Worm (Caenorhabditis elegans) whole organism, early embryonic: Measurements from ENCODE around the gene ifb-2.

ENCODE experiments used
- B0310.2 ChIP-seq: sonication (generic microtip); optimal IDR thresholded peaks from 2 replicates; lab custom pipeline; 2016; ENCODE audit warnings: mild to moderate bottlenecking, missing genetic modification characterization, missing compliant biosample characterization
- F13C5.2 ChIP-seq: sonication (generic microtip); optimal IDR thresholded peaks from 2 replicates; lab custom pipeline; 2017; ENCODE audit warnings: mild to moderate bottlenecking, missing genetic modification characterization, inconsistent platforms, missing compliant biosample characterization
- aly-1 ChIP-seq: sonication (generic microtip); optimal IDR thresholded peaks from 2 replicates; lab custom pipeline; 2016; ENCODE audit warnings: missing genetic modification characterization, missing compliant biosample characterization
- ama-1 ChIP-seq: fragments of 150-350 bp; optimal IDR thresholded peaks from 2 replicates; lab custom pipeline; 2014
- ceh-13 ChIP-seq: fragments of 200-800 bp; sonication (Bioruptor generic); optimal IDR thresholded peaks from 2 replicates; lab custom pipeline; 2018; ENCODE audit warnings: mild to moderate bottlenecking, missing genetic modification characterization, missing compliant biosample characterization
- ceh-36 ChIP-seq: sonication (generic microtip); optimal IDR thresholded peaks from 2 replicates; lab custom pipeline; 2016; ENCODE audit warnings: missing genetic modification characterization, inconsistent platforms, missing compliant biosample characterization
- ets-7 ChIP-seq: sonication (generic microtip); optimal IDR thresholded peaks from 2 replicates; lab custom pipeline; 2016; ENCODE audit warnings: missing genotype, missing genetic modification characterization, missing compliant biosample characterization
- flt-1 ChIP-seq: fragments of 200-800 bp; sonication (Bioruptor generic); IDR thresholded peaks from 2 replicates; pipeline ENCODE4 v1.3.6; 2022; ENCODE audit warnings: missing genetic modification characterization, missing compliant biosample characterization
- hmbx-1 ChIP-seq: sonication (generic microtip); optimal IDR thresholded peaks from 2 replicates; lab custom pipeline; 2016; ENCODE audit warnings: mild to moderate bottlenecking, missing genetic modification characterization, missing compliant biosample characterization
- hmg-4 ChIP-seq: fragments of 200-800 bp; sonication (Bioruptor generic); optimal IDR thresholded peaks from 2 replicates; lab custom pipeline; 2018; ENCODE audit warnings: mild to moderate bottlenecking, missing genetic modification characterization, missing compliant biosample characterization
- hnd-1 ChIP-seq: sonication (generic microtip); optimal IDR thresholded peaks from 2 replicates; lab custom pipeline; 2016; ENCODE audit warnings: missing genetic modification characterization, missing compliant biosample characterization
- pes-1 ChIP-seq: fragments of 200-800 bp; sonication (Bioruptor generic); IDR thresholded peaks from 2 replicates; pipeline ENCODE4 v1.3.6; 2022; ENCODE audit warnings: missing genetic modification reagents, missing genetic modification characterization, missing compliant biosample characterization
- scrt-1 ChIP-seq: fragments of 200-800 bp; sonication (Bioruptor generic); IDR thresholded peaks from 2 replicates; pipeline ENCODE4 v1.3.6; 2022; ENCODE audit warnings: missing genetic modification characterization, missing compliant biosample characterization
- sea-1 ChIP-seq: fragments of 200-800 bp; sonication (Bioruptor generic); conservative IDR thresholded peaks from 2 replicates; pipeline ENCODE4 v1.3.6; 2022; ENCODE audit warnings: missing genetic modification characterization, missing compliant biosample characterization
- tbx-11 ChIP-seq: fragments of 200-800 bp; sonication (Bioruptor generic); IDR thresholded peaks from 2 replicates; pipeline ENCODE4 v1.3.6; 2022; ENCODE audit warnings: missing genetic modification characterization, missing compliant biosample characterization
- tbx-37 ChIP-seq: fragments of 200-800 bp; sonication (Bioruptor generic); conservative IDR thresholded peaks from 2 replicates; pipeline ENCODE4 v1.3.6; 2022; ENCODE audit warnings: missing genetic modification reagents, missing genetic modification characterization, missing compliant biosample characterization
- tra-4 ChIP-seq: sonication (generic microtip); optimal IDR thresholded peaks from 2 replicates; lab custom pipeline; 2017; ENCODE audit warnings: missing genetic modification characterization, missing compliant biosample characterization

ifb-2 gene

DNA sequence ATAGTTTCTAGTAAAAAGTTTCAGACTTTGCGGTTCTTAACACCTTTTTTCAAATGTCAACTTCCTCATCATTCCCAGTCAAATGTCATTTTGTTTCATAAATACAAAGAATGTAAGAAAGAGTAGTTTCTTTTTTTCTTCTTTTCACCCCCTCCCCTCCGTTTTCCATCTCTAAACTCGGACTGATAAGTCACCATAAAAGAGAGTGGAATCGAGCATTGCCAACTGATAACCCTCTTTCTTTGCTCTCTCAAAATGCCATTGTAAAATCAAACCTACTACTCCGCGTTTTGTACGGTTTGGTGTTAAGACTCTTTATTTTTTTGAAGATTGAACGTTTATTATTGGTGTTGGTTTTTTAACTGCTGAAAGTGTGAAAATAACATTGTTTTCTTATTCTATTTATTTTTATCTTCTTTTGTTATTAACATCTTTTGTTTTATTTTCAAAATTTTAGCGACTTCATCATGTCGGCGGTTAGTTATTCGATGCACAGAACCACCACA is at the start of gene ifb-2:
ifb-2 (plus strand) TSS at position 456 of the 506 bp plus-strand sequence.
- TF ChIP-seq hnd-1 = no peak
- no peak for TF ChIP-seq B0310.2 (tag; lab: Kevin White, UChicago)
- no peak for TF ChIP-seq hmg-4 (GFP tag; lab: Kevin White, UChicago)
- no peak for TF ChIP-seq tbx-11 (GFP tag; lab: Robert Waterston, UW)
- no peak for TF ChIP-seq tra-4 (tag; lab: Kevin White, UChicago)
- no peak for TF ChIP-seq pes-1 (GFP tag; lab: Robert Waterston, UW)
- TF ChIP-seq ama-1 (lab: Kevin White, UChicago) = no peak
- no peak for TF ChIP-seq sea-1 (GFP tag; lab: Robert Waterston, UW)
- no peak for TF ChIP-seq aly-1 (tag; lab: Kevin White, UChicago)
- no peak for TF ChIP-seq hmbx-1 (tag; lab: Kevin White, UChicago)
- no peak for TF ChIP-seq ets-7 (tag; lab: Kevin White, UChicago)
- TF ChIP-seq flt-1 = no peak
- no peak for TF ChIP-seq F13C5.2 (tag; lab: Kevin White, UChicago)
- TF ChIP-seq ceh-36 (tag; lab: Kevin White, UChicago) = no peak

DNA sequence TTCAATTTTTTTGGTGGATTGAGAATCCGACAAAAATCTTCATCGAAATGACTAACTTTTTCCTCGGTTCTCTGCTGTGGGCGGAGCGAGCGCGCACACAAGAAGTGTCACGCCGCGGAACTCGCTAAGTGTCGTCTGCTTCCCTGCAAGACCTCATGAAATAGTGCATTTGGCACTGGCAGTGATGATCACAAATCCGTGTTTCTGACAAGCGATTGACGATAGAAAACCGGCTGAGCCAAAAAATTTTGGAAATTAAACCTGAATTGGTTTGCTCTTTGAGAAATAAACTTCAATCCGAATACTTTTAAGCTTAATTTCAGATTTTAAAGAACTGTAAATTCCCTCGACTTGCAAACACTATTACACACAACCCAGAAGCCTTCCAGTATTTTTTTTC is 48.5 kb upstream of the ifb-2 start:
- no peak for TF ChIP-seq ceh-13 (GFP tag; lab: Kevin White, UChicago)
- TF ChIP-seq ama-1 (lab: Kevin White, UChicago) = peak; percentile 70
- no peak for TF ChIP-seq pes-1 (GFP tag; lab: Robert Waterston, UW)
- no peak for TF ChIP-seq F13C5.2 (tag; lab: Kevin White, UChicago)
- no peak for TF ChIP-seq tbx-11 (GFP tag; lab: Robert Waterston, UW)
- TF ChIP-seq flt-1 = no peak

- TF ChIP-seq sea-1 (GFP tag; lab: Robert Waterston, UW) = no peak
Observed at ce11 chrII:5702611-5703192, 47.3 kb upstream of the ifb-2 start.

- no peak for TF ChIP-seq ceh-13 (GFP tag; lab: Kevin White, UChicago)
- TF ChIP-seq scrt-1 = no peak
- TF ChIP-seq hmbx-1 (tag; lab: Kevin White, UChicago) = no peak
- TF ChIP-seq ets-7 (tag; lab: Kevin White, UChicago) = no peak
- no peak for TF ChIP-seq ama-1 (lab: Kevin White, UChicago)
- TF ChIP-seq hmg-4 (GFP tag; lab: Kevin White, UChicago) = no peak
Observed at ce11 chrII:5704479-5704878, 45.5 kb upstream of the ifb-2 start.

ce11 chrII:5707532-5707931 is 42.5 kb upstream of the ifb-2 start, which contains the start of gene osta-2:
Gene osta-2, plus strand, starts transcription at chrII:5707691.
- no peak for TF ChIP-seq sea-1 (GFP tag; lab: Robert Waterston, UW)
- no peak for TF ChIP-seq tbx-37
- no peak for TF ChIP-seq tra-4 (tag; lab: Kevin White, UChicago)
- no peak for TF ChIP-seq B0310.2 (tag; lab: Kevin White, UChicago)
- TF ChIP-seq ceh-36 (tag; lab: Kevin White, UChicago) = no peak
- no peak for TF ChIP-seq hmg-4 (GFP tag; lab: Kevin White, UChicago)
- TF ChIP-seq ama-1 (lab: Kevin White, UChicago) = no peak
- no peak for TF ChIP-seq hmbx-1 (tag; lab: Kevin White, UChicago)
- TF ChIP-seq scrt-1 = no peak
- TF ChIP-seq tbx-11 (GFP tag; lab: Robert Waterston, UW) = no peak
- no peak for TF ChIP-seq F13C5.2 (tag; lab: Kevin White, UChicago)

DNA sequence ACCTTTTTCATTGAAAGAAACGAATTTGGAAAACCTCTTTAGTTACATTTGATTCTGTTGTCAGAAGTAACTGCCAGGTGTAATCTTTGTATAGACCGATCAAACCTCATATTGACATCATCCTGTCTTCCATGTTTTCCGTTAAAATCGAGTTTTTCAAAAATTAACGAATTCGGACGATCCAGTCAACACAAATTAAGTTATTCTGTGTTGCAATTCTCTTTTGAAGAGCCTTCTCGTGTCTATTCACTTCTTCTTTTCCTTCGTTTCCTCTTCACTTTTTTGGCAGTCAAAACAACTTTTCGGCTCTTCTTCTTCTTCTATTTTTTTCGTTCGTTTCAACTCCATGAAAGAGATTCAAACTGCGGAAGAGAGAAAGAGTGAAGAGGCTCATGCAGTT is 41.8 kb upstream of the ifb-2 start:
- TF ChIP-seq flt-1 (no peak), sea-1 (GFP tag; lab: Robert Waterston, UW) (no peak), pes-1 (GFP tag; lab: Robert Waterston, UW) (no peak), scrt-1 (no peak), ceh-13 (GFP tag; lab: Kevin White, UChicago) (no peak), F13C5.2 (tag; lab: Kevin White, UChicago) (no peak), tra-4 (tag; lab: Kevin White, UChicago) (no peak), B0310.2 (tag; lab: Kevin White, UChicago) (no peak), ama-1 (lab: Kevin White, UChicago) (no peak), hnd-1 (no peak), hmg-4 (GFP tag; lab: Kevin White, UChicago) (no peak), tbx-11 (GFP tag; lab: Robert Waterston, UW) (no peak), aly-1 (tag; lab: Kevin White, UChicago) (no peak), ceh-36 (tag; lab: Kevin White, UChicago) (no peak), ets-7 (tag; lab: Kevin White, UChicago) (no peak), hmbx-1 (tag; lab: Kevin White, UChicago) (no peak)

- TF ChIP-seq sea-1 (GFP tag; lab: Robert Waterston, UW) (no peak), hmg-4 (GFP tag; lab: Kevin White, UChicago) (no peak), tbx-11 (GFP tag; lab: Robert Waterston, UW) (no peak), F13C5.2 (tag; lab: Kevin White, UChicago) (no peak), scrt-1 (no peak), hnd-1 (no peak), ets-7 (tag; lab: Kevin White, UChicago) (no peak), ama-1 (lab: Kevin White, UChicago) (no peak)
Observed at ce11 chrII:5710835-5711234, 39.2 kb upstream of the ifb-2 start.

DNA sequence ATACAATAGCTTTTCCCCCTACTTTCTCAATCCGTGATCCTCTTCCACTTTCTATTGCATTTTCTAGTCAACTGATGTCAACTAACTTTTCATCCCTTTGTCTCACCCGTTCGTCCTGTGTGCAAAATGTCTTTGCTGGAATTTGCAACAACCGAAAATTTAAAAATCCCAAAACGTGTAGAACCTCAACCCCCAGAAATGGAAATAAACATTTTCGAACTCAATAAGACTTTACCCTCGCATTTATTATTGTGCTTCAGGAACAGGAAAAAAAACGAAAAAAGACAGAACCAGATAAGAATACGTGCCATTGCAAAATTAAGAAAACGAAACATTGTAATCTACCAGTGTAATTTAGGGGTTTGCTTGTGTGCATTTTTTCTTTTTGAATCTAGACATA is 37.9 kb upstream of the ifb-2 start:
- no peak for TF ChIP-seq pes-1 (GFP tag; lab: Robert Waterston, UW)
- peak; percentile 28 for TF ChIP-seq ama-1 (lab: Kevin White, UChicago)
